Worm (Caenorhabditis elegans) whole organism, mixed stage, embryonic: ENCODE measurements around the gene srh-15.

Experiments used
- ceh-83 ChIP-seq: fragments of 200-800 bp; sonication (Bioruptor generic); optimal IDR thresholded peaks from 2 replicates; lab custom pipeline; 2018; ENCODE audit warnings: mild to moderate bottlenecking, missing genetic modification characterization, missing compliant biosample characterization
- nhr-237 ChIP-seq: fragments of 150-350 bp; optimal IDR thresholded peaks from 2 replicates; lab custom pipeline; 2014; ENCODE audit warnings: missing biosample characterization, missing genetic modification characterization
- pha-4 ChIP-seq: fragments of 150-350 bp; optimal IDR thresholded peaks from 2 replicates; lab custom pipeline; 2018; ENCODE audit warnings: missing biosample characterization, missing genetic modification reagents, missing genetic modification characterization
- sptf-1 ChIP-seq: sonication (generic microtip); optimal IDR thresholded peaks from 2 replicates; lab custom pipeline; 2017; ENCODE audit warnings: mild to moderate bottlenecking, missing genetic modification characterization, moderate library complexity, missing compliant biosample characterization

ce11 chrV:13285284-13285683 is 35.5 kb upstream of the srh-15 start:
- TF ChIP-seq sptf-1 (tag; lab: Kevin White, UChicago), result no peak
- TF ChIP-seq pha-4 (tag; lab: Kevin White, UChicago), result no peak
- TF ChIP-seq nhr-237 (tag; lab: Kevin White, UChicago), result no peak
- no peak for TF ChIP-seq ceh-83 (GFP tag; lab: Kevin White, UChicago)
